Worm (Caenorhabditis elegans) whole organism, early embryonic: ENCODE results near the gene str-162.

Source experiments
- B0310.2 ChIP-seq: sonication (generic microtip); optimal IDR thresholded peaks from 2 replicates; lab custom pipeline; 2016; ENCODE audit warnings: mild to moderate bottlenecking, missing genetic modification characterization, missing compliant biosample characterization
- F13C5.2 ChIP-seq: sonication (generic microtip); optimal IDR thresholded peaks from 2 replicates; lab custom pipeline; 2017; ENCODE audit warnings: mild to moderate bottlenecking, missing genetic modification characterization, inconsistent platforms, missing compliant biosample characterization
- aly-1 ChIP-seq: sonication (generic microtip); optimal IDR thresholded peaks from 2 replicates; lab custom pipeline; 2016; ENCODE audit warnings: missing genetic modification characterization, missing compliant biosample characterization
- ama-1 ChIP-seq: fragments of 150-350 bp; optimal IDR thresholded peaks from 2 replicates; lab custom pipeline; 2014
- ceh-13 ChIP-seq: fragments of 200-800 bp; sonication (Bioruptor generic); optimal IDR thresholded peaks from 2 replicates; lab custom pipeline; 2018; ENCODE audit warnings: mild to moderate bottlenecking, missing genetic modification characterization, missing compliant biosample characterization
- ets-7 ChIP-seq: sonication (generic microtip); optimal IDR thresholded peaks from 2 replicates; lab custom pipeline; 2016; ENCODE audit warnings: missing genotype, missing genetic modification characterization, missing compliant biosample characterization
- flt-1 ChIP-seq: fragments of 200-800 bp; sonication (Bioruptor generic); IDR thresholded peaks from 2 replicates; pipeline ENCODE4 v1.3.6; 2022; ENCODE audit warnings: missing genetic modification characterization, missing compliant biosample characterization
- hmg-4 ChIP-seq: fragments of 200-800 bp; sonication (Bioruptor generic); optimal IDR thresholded peaks from 2 replicates; lab custom pipeline; 2018; ENCODE audit warnings: mild to moderate bottlenecking, missing genetic modification characterization, missing compliant biosample characterization
- hnd-1 ChIP-seq: sonication (generic microtip); optimal IDR thresholded peaks from 2 replicates; lab custom pipeline; 2016; ENCODE audit warnings: missing genetic modification characterization, missing compliant biosample characterization
- scrt-1 ChIP-seq: fragments of 200-800 bp; sonication (Bioruptor generic); IDR thresholded peaks from 2 replicates; pipeline ENCODE4 v1.3.6; 2022; ENCODE audit warnings: missing genetic modification characterization, missing compliant biosample characterization
- tbx-11 ChIP-seq: fragments of 200-800 bp; sonication (Bioruptor generic); IDR thresholded peaks from 2 replicates; pipeline ENCODE4 v1.3.6; 2022; ENCODE audit warnings: missing genetic modification characterization, missing compliant biosample characterization

DNA sequence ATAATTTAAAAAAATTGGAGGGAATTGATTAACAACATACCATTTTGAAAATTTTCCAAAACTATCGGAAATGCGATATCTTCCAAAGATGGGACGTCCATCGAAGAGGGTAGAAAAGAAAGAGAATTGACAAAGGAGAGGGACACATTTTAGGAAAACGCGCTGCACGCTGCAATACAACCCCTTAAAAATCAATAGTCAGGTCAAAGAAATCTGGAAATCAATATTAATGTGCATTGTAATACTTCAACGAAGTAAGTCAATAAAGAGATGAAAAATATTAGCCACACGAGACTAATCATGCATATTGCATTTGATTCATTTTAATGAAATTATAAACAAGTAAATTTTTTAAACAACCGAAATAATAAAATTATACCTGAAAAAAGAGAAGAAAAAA is 22.8 kb upstream of the str-162 start, which contains the start of gene Y9C9A.13:
- TF ChIP-seq aly-1 (tag; lab: Kevin White, UChicago) = no peak
- no peak for TF ChIP-seq B0310.2 (tag; lab: Kevin White, UChicago)
- no peak for TF ChIP-seq tbx-11 (GFP tag; lab: Robert Waterston, UW)
- TF ChIP-seq ama-1 (lab: Kevin White, UChicago) = no peak
- TF ChIP-seq scrt-1 (GFP tag; lab: Robert Waterston, UW) = no peak
- TF ChIP-seq flt-1 (GFP tag; lab: Robert Waterston, UW) = no peak
- TF ChIP-seq hnd-1 (tag; lab: Kevin White, UChicago) = no peak
- no peak for TF ChIP-seq F13C5.2 (tag; lab: Kevin White, UChicago)
- no peak for TF ChIP-seq hmg-4 (GFP tag; lab: Kevin White, UChicago)
- TF ChIP-seq ceh-13 (GFP tag; lab: Kevin White, UChicago) = no peak
- TF ChIP-seq ets-7 (tag; lab: Kevin White, UChicago) = no peak
